Worm (Caenorhabditis elegans): Measurements from ENCODE around the gene F26D11.13.
A peak's percentile ranks its signal among the peaks of the same experiment; 100 is the strongest.

The F26D11.13 gene

DNA sequence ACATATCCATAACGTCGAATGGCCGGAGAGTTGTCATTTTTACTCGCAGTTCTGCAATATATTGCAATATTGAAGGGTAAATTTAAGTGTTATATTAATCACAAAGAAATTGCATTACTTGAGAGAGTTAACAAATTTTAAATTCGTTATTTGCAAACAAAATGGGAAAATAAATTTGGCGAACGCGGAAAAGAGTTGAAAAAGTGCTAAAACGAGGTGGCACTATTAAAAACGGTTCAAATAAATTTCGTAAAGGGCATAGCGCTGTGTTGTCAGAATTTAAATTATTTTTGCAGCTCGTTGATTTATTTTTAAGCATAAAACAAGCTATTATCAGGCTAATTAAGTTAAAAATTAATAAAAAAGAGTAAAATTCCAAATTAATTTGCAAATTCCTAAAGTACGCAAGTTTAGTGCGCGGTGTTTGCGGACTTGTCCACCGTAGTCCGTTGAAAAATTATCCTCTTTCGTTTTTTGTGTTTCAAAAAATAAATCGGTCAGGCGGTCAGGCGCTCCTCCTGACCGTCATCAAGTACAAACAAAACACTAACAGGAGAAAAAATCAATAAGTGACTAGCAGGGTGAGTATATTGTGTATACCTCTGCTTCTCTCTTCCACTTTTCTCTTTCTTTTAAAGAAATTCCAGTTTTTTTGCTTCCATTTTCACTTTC, 29.1 kb upstream of the F26D11.13 start, which contains the start of the genes natb-1 and abhd-12 (continued):
- no peak for TF ChIP-seq lin-11 (tag; optimal IDR thresholded peaks at IDR 0.05)
- no peak for TF ChIP-seq alr-1 (tag; optimal IDR thresholded peaks at IDR 0.05)
- no peak for TF ChIP-seq nhr-21 (tag; optimal IDR thresholded peaks at IDR 0.05)
- TF ChIP-seq nhr-25 (tag; optimal IDR thresholded peaks at IDR 0.05) = peak; percentile 30
- TF ChIP-seq peb-1 (tag; optimal IDR thresholded peaks at IDR 0.05) = no peak
- no peak for TF ChIP-seq elt-1 (tag; optimal IDR thresholded peaks at IDR 0.05)
- TF ChIP-seq gmeb-1 (tag; optimal IDR thresholded peaks at IDR 0.05) = peak; percentile 54
- no peak for TF ChIP-seq ztf-4 (tag; optimal IDR thresholded peaks at IDR 0.05)
- peak; percentile 3 for TF ChIP-seq blmp-1 (tag; optimal IDR thresholded peaks at IDR 0.05; ENCODE audit: insufficient read depth)
- peak; percentile 20 for TF ChIP-seq fos-1 (tag; optimal IDR thresholded peaks at IDR 0.05)
- peak; percentile 72 for TF ChIP-seq unc-55 (GFP tag; optimal IDR thresholded peaks at IDR 0.05)
- TF ChIP-seq F13H6.1 (tag; optimal IDR thresholded peaks at IDR 0.05) = no peak
- no peak for TF ChIP-seq nhr-11 (tag; optimal IDR thresholded peaks at IDR 0.05)

DNA sequence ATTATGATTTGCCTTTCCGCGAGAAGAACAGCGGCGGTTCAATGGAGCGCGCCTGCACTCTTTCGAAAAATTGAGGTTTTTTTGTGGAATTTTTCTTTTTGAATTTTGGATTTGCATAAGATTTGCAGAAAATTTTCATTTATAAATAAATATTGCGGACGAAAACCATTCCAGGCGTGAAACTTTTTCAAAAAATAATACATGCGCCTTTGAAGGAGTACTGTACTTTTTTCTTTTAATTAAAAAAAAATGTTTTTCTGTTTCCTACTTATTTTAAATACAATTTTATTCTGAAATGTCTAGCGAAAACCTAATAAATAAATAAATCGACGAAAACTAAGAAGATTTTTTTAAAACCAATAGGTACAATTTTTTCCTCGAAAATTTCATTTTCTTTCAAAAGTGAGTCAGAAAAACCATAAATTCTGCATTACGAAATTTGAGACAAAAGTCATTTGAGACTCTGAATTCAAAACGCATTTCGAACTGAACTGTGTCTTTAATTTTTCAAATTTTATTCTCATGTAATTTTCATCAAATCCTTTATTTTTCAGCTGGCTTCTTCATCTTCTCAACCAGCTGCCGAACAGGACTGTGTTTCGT, 26.6 kb upstream of the F26D11.13 start, which contains the start of gene F26D11.1:
Gene F26D11.1, plus strand, starts transcription at position 553 of the 603 bp plus-strand sequence.
- TF ChIP-seq nhr-129 (tag; optimal IDR thresholded peaks at IDR 0.05) (no peak), dmd-4 (tag; optimal IDR thresholded peaks at IDR 0.05) (no peak), aly-2 (tag; optimal IDR thresholded peaks at IDR 0.05) (no peak), lsy-2 (tag; optimal IDR thresholded peaks at IDR 0.05) (no peak), ztf-4 (tag; optimal IDR thresholded peaks at IDR 0.05) (no peak), nhr-10 (tag; optimal IDR thresholded peaks at IDR 0.05) (no peak)

ce11 chrV:7980370-7980987, 26.0 kb upstream of the F26D11.13 start:
- no peak for TF ChIP-seq sem-4 (tag; optimal IDR thresholded peaks at IDR 0.05)
- TF ChIP-seq skn-1 (tag; optimal IDR thresholded peaks at IDR 0.05) = no peak
- TF ChIP-seq snpc-4 (tag; optimal IDR thresholded peaks at IDR 0.05) = peak; percentile 26
- TF ChIP-seq mab-5 (tag; optimal IDR thresholded peaks at IDR 0.05) = no peak
- peak; percentile 28 for TF ChIP-seq nhr-129 (tag; optimal IDR thresholded peaks at IDR 0.05)
- TF ChIP-seq R02D3.7 (tag; optimal IDR thresholded peaks at IDR 0.05) = no peak
- no peak for TF ChIP-seq nhr-6 (tag; optimal IDR thresholded peaks at IDR 0.05)
- TF ChIP-seq crh-2 (tag; optimal IDR thresholded peaks at IDR 0.05) = peak; percentile 11
- TF ChIP-seq nhr-23 (tag; optimal IDR thresholded peaks at IDR 0.05) = no peak
- TF ChIP-seq nhr-11 (tag; optimal IDR thresholded peaks at IDR 0.05) = no peak
- TF ChIP-seq dmd-4 (tag; optimal IDR thresholded peaks at IDR 0.05) = no peak
- no peak for TF ChIP-seq fos-1 (tag; optimal IDR thresholded peaks at IDR 0.05)
- TF ChIP-seq Y55F3AM.14 (GFP tag; optimal IDR thresholded peaks at IDR 0.05) = peak; percentile 11
- no peak for TF ChIP-seq ztf-11 (tag; optimal IDR thresholded peaks at IDR 0.05)
- TF ChIP-seq nhr-12 (tag; optimal IDR thresholded peaks at IDR 0.05) = no peak
- no peak for TF ChIP-seq blmp-1 (tag; optimal IDR thresholded peaks at IDR 0.05; ENCODE audit: insufficient read depth)
- TF ChIP-seq aly-2 (tag; optimal IDR thresholded peaks at IDR 0.05) = no peak
- TF ChIP-seq C34F6.9 (tag; optimal IDR thresholded peaks at IDR 0.05) = peak; percentile 62
- TF ChIP-seq mbf-1 (tag; optimal IDR thresholded peaks at IDR 0.05) = no peak
- no peak for TF ChIP-seq ztf-4 (tag; optimal IDR thresholded peaks at IDR 0.05)
- no peak for TF ChIP-seq nhr-237 (tag; optimal IDR thresholded peaks at IDR 0.05)
- peak; percentile 19 for TF ChIP-seq sma-9 (GFP tag; optimal IDR thresholded peaks at IDR 0.05)
- no peak for TF ChIP-seq sma-9 (tag; optimal IDR thresholded peaks at IDR 0.05)
- TF ChIP-seq elt-1 (tag; optimal IDR thresholded peaks at IDR 0.05) = no peak
- TF ChIP-seq sma-3 (GFP tag; optimal IDR thresholded peaks at IDR 0.05) = no peak
- no peak for TF ChIP-seq ceh-16 (tag; optimal IDR thresholded peaks at IDR 0.05)
- TF ChIP-seq elt-3 (tag; optimal IDR thresholded peaks at IDR 0.05) = no peak
- no peak for TF ChIP-seq nhr-77 (tag; optimal IDR thresholded peaks at IDR 0.05)
- no peak for TF ChIP-seq ama-1 (optimal IDR thresholded peaks at IDR 0.05)
- TF ChIP-seq peb-1 (tag; optimal IDR thresholded peaks at IDR 0.05) = no peak
- no peak for TF ChIP-seq lin-13 (GFP tag; optimal IDR thresholded peaks at IDR 0.05)
- no peak for TF ChIP-seq ceh-82 (tag; optimal IDR thresholded peaks at IDR 0.05)
- no peak for TF ChIP-seq gmeb-1 (tag; optimal IDR thresholded peaks at IDR 0.05)
- no peak for TF ChIP-seq ztf-1 (GFP tag; conservative IDR thresholded peaks at IDR 0.05)
- TF ChIP-seq F13H6.1 (tag; optimal IDR thresholded peaks at IDR 0.05) = peak; percentile 14
- no peak for TF ChIP-seq unc-39 (tag; optimal IDR thresholded peaks at IDR 0.05)
- TF ChIP-seq mdl-1 (tag; optimal IDR thresholded peaks at IDR 0.05) = peak in 1 of 2 experiments; percentile 67
- TF ChIP-seq alr-1 (tag; optimal IDR thresholded peaks at IDR 0.05) = no peak
- no peak for TF ChIP-seq lin-11 (tag; optimal IDR thresholded peaks at IDR 0.05)
- no peak for TF ChIP-seq lin-39 (tag; optimal IDR thresholded peaks at IDR 0.05)
- no peak for TF ChIP-seq ZK546.5 (tag; optimal IDR thresholded peaks at IDR 0.05)
- TF ChIP-seq lsy-2 (tag; optimal IDR thresholded peaks at IDR 0.05) = peak in 1 of 2 experiments; percentile 56
- no peak for TF ChIP-seq nhr-25 (tag; optimal IDR thresholded peaks at IDR 0.05)
- no peak for TF ChIP-seq nhr-10 (tag; optimal IDR thresholded peaks at IDR 0.05)
